Worm (Caenorhabditis elegans) whole organism, young adult: ENCODE results near the gene F43C11.4.

Source experiments
- B0261.1 ChIP-seq: sonication (generic microtip); optimal IDR thresholded peaks from 2 replicates; lab custom pipeline; 2016; ENCODE audit warnings: mild to moderate bottlenecking, missing genetic modification characterization, moderate library complexity, missing compliant biosample characterization
- F10E7.11 ChIP-seq: sonication (generic microtip); optimal IDR thresholded peaks from 2 replicates; lab custom pipeline; 2017; ENCODE audit warnings: mild to moderate bottlenecking, missing genetic modification characterization, moderate library complexity, missing compliant biosample characterization
- F22D6.2 ChIP-seq: sonication (generic microtip); optimal IDR thresholded peaks from 2 replicates; lab custom pipeline; 2016; ENCODE audit warnings: mild to moderate bottlenecking, missing genetic modification characterization, missing compliant biosample characterization
- F37B4.10 ChIP-seq: fragments of 200-800 bp; sonication (Bioruptor generic); IDR thresholded peaks from 2 replicates; pipeline ENCODE4 v1.3.6; 2022; ENCODE audit warnings: missing genetic modification characterization, missing compliant biosample characterization
- F39B2.1 ChIP-seq: fragments of 200-800 bp; sonication (Bioruptor generic); IDR thresholded peaks from 2 replicates; pipeline ENCODE4 v1.3.6; 2022; ENCODE audit warnings: missing genetic modification reagents, missing genetic modification characterization, missing compliant biosample characterization
- F52B5.7 ChIP-seq: sonication (generic microtip); optimal IDR thresholded peaks from 2 replicates; lab custom pipeline; 2016; ENCODE audit warnings: mild to moderate bottlenecking, missing genetic modification characterization, missing compliant biosample characterization
- T26A5.8 ChIP-seq: sonication (generic microtip); optimal IDR thresholded peaks from 2 replicates; lab custom pipeline; 2016; ENCODE audit warnings: missing genetic modification characterization, missing compliant biosample characterization
- atf-7 ChIP-seq: sonication (generic microtip); optimal IDR thresholded peaks from 2 replicates; lab custom pipeline; 2017; ENCODE audit warnings: mild to moderate bottlenecking, missing genetic modification characterization, missing compliant biosample characterization
- attf-6 ChIP-seq: fragments of 200-800 bp; sonication (Bioruptor generic); IDR thresholded peaks from 2 replicates; pipeline ENCODE4 v1.3.6; 2022; ENCODE audit warnings: missing genetic modification reagents, missing genetic modification characterization, missing compliant biosample characterization
- cebp-1 ChIP-seq, 2 experiments: fragments of 200-800 bp in 1 of 2; sonication (Bioruptor generic) in 1 of 2; sonication (generic microtip) in 1 of 2; IDR thresholded peaks in 1 of 2; optimal IDR thresholded peaks in 1 of 2; 2 replicates each; pipeline versions ENCODE4 v1.3.6 to Lab custom; 2017 to 2022; ENCODE audit warnings: missing compliant biosample characterization in 2 of 2, missing genetic modification characterization in 2 of 2, mild to moderate bottlenecking in 1 of 2, missing genetic modification reagents in 1 of 2, moderate library complexity in 1 of 2
- ceh-79 ChIP-seq: sonication (generic microtip); optimal IDR thresholded peaks from 2 replicates; lab custom pipeline; 2017; ENCODE audit warnings: mild to moderate bottlenecking, missing genetic modification characterization, missing compliant biosample characterization
- ceh-91 ChIP-seq: fragments of 200-800 bp; sonication (Bioruptor generic); IDR thresholded peaks from 2 replicates; pipeline ENCODE4 v1.3.6; 2022; ENCODE audit warnings: missing genetic modification reagents, missing genetic modification characterization, missing compliant biosample characterization
- die-1 ChIP-seq: sonication (generic microtip); optimal IDR thresholded peaks from 2 replicates; lab custom pipeline; 2016; ENCODE audit warnings: missing genotype, mild to moderate bottlenecking, missing genetic modification characterization, missing compliant biosample characterization
- egrh-3 ChIP-seq: fragments of 200-800 bp; sonication (Bioruptor generic); IDR thresholded peaks from 2 replicates; pipeline ENCODE4 v1.3.6; 2022; ENCODE audit warnings: missing genetic modification reagents, missing genetic modification characterization, missing compliant biosample characterization
- lin-35 ChIP-seq, 3 experiments: fragments of 150-350 bp in 2 of 3; sonication (generic microtip) in 1 of 3; optimal IDR thresholded peaks; 2 replicates each; lab custom pipeline; 2014 to 2018; ENCODE audit warnings: missing biosample characterization in 3 of 3, missing genetic modification characterization in 3 of 3, missing genetic modification reagents in 3 of 3
- madf-10 ChIP-seq: sonication (generic microtip); optimal IDR thresholded peaks from 2 replicates; lab custom pipeline; 2016; ENCODE audit warnings: mild to moderate bottlenecking, missing genetic modification characterization, missing compliant biosample characterization
- madf-3 ChIP-seq: fragments of 200-800 bp; sonication (Bioruptor generic); IDR thresholded peaks from 2 replicates; pipeline ENCODE4 v1.3.6; 2022; ENCODE audit warnings: missing genetic modification reagents, missing genetic modification characterization, missing compliant biosample characterization
- mcd-1 ChIP-seq: fragments of 200-800 bp; sonication (Bioruptor generic); IDR thresholded peaks from 2 replicates; pipeline ENCODE4 v1.3.6; 2022; ENCODE audit warnings: missing genetic modification reagents, missing genetic modification characterization, missing compliant biosample characterization
- mes-4 ChIP-seq: sonication (generic microtip); optimal IDR thresholded peaks from 2 replicates; lab custom pipeline; 2016; ENCODE audit warnings: missing genotype, missing genetic modification characterization, missing compliant biosample characterization
- mxl-1 ChIP-seq: sonication (generic microtip); optimal IDR thresholded peaks from 2 replicates; lab custom pipeline; 2016; ENCODE audit warnings: missing genetic modification characterization, missing compliant biosample characterization
- nfya-1 ChIP-seq: sonication (generic microtip); optimal IDR thresholded peaks from 2 replicates; lab custom pipeline; 2017; ENCODE audit warnings: antibody characterized with exemption, missing compliant biosample characterization, missing genetic modification characterization, borderline replicate concordance; ENCODE audit not compliant: insufficient read depth
- nhr-27 ChIP-seq: fragments of 200-800 bp; sonication (Bioruptor generic); optimal IDR thresholded peaks from 2 replicates; lab custom pipeline; 2018; ENCODE audit warnings: mild to moderate bottlenecking, missing genetic modification characterization, moderate library complexity, missing compliant biosample characterization
- nhr-90 ChIP-seq: sonication (generic microtip); optimal IDR thresholded peaks from 2 replicates; lab custom pipeline; 2016; ENCODE audit warnings: missing genotype, mild to moderate bottlenecking, missing genetic modification characterization, missing compliant biosample characterization
- pbrm-1 ChIP-seq: fragments of 200-800 bp; sonication (Bioruptor generic); IDR thresholded peaks from 2 replicates; pipeline ENCODE4 v1.3.6; 2022; ENCODE audit warnings: missing genetic modification reagents, missing genetic modification characterization, missing compliant biosample characterization
- rpc-1 ChIP-seq, 2 experiments: fragments of 150-350 bp in 1 of 2; sonication (generic microtip) in 1 of 2; optimal IDR thresholded peaks; 2 replicates each; lab custom pipeline; 2014 to 2018; ENCODE audit warnings: missing biosample characterization in 1 of 2, missing genetic modification characterization in 1 of 2, missing genetic modification reagents in 1 of 2, missing genotype in 1 of 2
- sea-2 ChIP-seq: fragments of 200-800 bp; sonication (Bioruptor generic); IDR thresholded peaks from 2 replicates; pipeline ENCODE4 v1.3.6; 2022; ENCODE audit warnings: missing genetic modification characterization, missing compliant biosample characterization
- snpc-1.3 ChIP-seq: sonication (generic microtip); optimal IDR thresholded peaks from 2 replicates; lab custom pipeline; 2017; ENCODE audit warnings: missing genetic modification characterization, mild to moderate bottlenecking, missing compliant biosample characterization, antibody characterized with exemption, moderate library complexity, missing genotype, missing genetic modification reagents; ENCODE audit not compliant: insufficient read depth
- snpc-3.4 ChIP-seq: sonication (generic microtip); optimal IDR thresholded peaks from 2 replicates; lab custom pipeline; 2017; ENCODE audit warnings: missing genetic modification characterization, mild to moderate bottlenecking, missing compliant biosample characterization, antibody characterized with exemption, moderate library complexity, missing genotype, missing genetic modification reagents
- sptf-2 ChIP-seq: fragments of 200-800 bp; sonication (Bioruptor generic); optimal IDR thresholded peaks from 2 replicates; lab custom pipeline; 2018; ENCODE audit warnings: mild to moderate bottlenecking, missing genetic modification characterization, missing compliant biosample characterization
- tbp1 ChIP-seq: fragments of 200-800 bp; sonication (Bioruptor generic); optimal IDR thresholded peaks from 2 replicates; lab custom pipeline; 2018; ENCODE audit warnings: mild to moderate bottlenecking, missing genetic modification characterization, missing compliant biosample characterization
- xnd-1 ChIP-seq: sonication (generic microtip); optimal IDR thresholded peaks from 2 replicates; lab custom pipeline; 2016; ENCODE audit warnings: missing genotype, missing genetic modification reagents, missing genetic modification characterization, missing compliant biosample characterization
- zfh-2 ChIP-seq: fragments of 200-800 bp; sonication (Bioruptor generic); conservative IDR thresholded peaks from 2 replicates; pipeline ENCODE4 v1.3.6; 2022; ENCODE audit warnings: missing genetic modification reagents, missing genetic modification characterization, missing compliant biosample characterization
- ztf-28 ChIP-seq: fragments of 200-800 bp; sonication (Bioruptor generic); IDR thresholded peaks from 2 replicates; pipeline ENCODE4 v1.3.6; 2022; ENCODE audit warnings: missing genetic modification reagents, missing genetic modification characterization, missing compliant biosample characterization

The F43C11.4 gene

ce11 chrII:2379673-2380072 lies 32.9 kb downstream of the F43C11.4 start:
- TF ChIP-seq egrh-3 (GFP tag; lab: Robert Waterston, UW) (peak; percentile 55; the same call in 1 of the 2 replicates), madf-10 (tag; lab: Kevin White, UChicago) (no peak)

- TF ChIP-seq mes-4 (tag; lab: Kevin White, UChicago) (no peak), F10E7.11 (tag; lab: Kevin White, UChicago) (no peak), B0261.1 (tag; lab: Kevin White, UChicago) (no peak), cebp-1 (GFP tag; IDR thresholded peaks at IDR 0.05; lab: Robert Waterston, UW) (no peak), cebp-1 (tag; optimal IDR thresholded peaks at IDR 0.05; lab: Kevin White, UChicago) (no peak), ztf-28 (GFP tag; lab: Robert Waterston, UW) (no peak), snpc-1.3 (tag; lab: Kevin White, UChicago) (no peak), nhr-90 (tag; lab: Kevin White, UChicago) (no peak), lin-35 (GFP tag; optimal IDR thresholded peaks at IDR 0.05; lab: Kevin White, UChicago) (no peak)
- TF ChIP-seq, all 124 proteins: peak for 0
These were observed 33.4 kb downstream of the F43C11.4 start, which contains the start of gene F16G10.7 for ce11 chrII:2380174-2380573. Gene F16G10.7 (minus strand): TSS chrII:2380274.

- TF ChIP-seq snpc-3.4 (tag; lab: Kevin White, UChicago) (no peak), die-1 (no peak), F22D6.2 (tag; lab: Kevin White, UChicago) (no peak), nhr-27 (no peak), madf-3 (GFP tag; lab: Robert Waterston, UW) (no peak), mxl-1 (tag; lab: Kevin White, UChicago) (no peak), T26A5.8 (tag; lab: Kevin White, UChicago) (no peak), sptf-2 (no peak), snpc-1.3 (tag; lab: Kevin White, UChicago) (no peak), F10E7.11 (tag; lab: Kevin White, UChicago) (no peak), tbp1 (GFP tag; lab: Kevin White, UChicago) (no peak)
These were observed 36.6 kb downstream of the F43C11.4 start, which contains the start of gene F16G10.8 for ce11 chrII:2383334-2383733. Gene F16G10.8 (minus strand): TSS chrII:2383434.

ce11 chrII:2385495-2385894 lies 38.7 kb downstream of the F43C11.4 start, which contains the start of gene F16G10.9:
Gene F16G10.9 (minus strand): TSS chrII:2385595.
- TF ChIP-seq pbrm-1 (GFP tag; lab: Robert Waterston, UW) (no peak), mcd-1 (no peak), attf-6 (no peak), zfh-2 (GFP tag; lab: Robert Waterston, UW) (no peak), madf-3 (GFP tag; lab: Robert Waterston, UW) (no peak), F52B5.7 (tag; lab: Kevin White, UChicago) (no peak), ceh-79 (no peak), nhr-90 (tag; lab: Kevin White, UChicago) (no peak), ceh-91 (no peak), F39B2.1 (GFP tag; lab: Robert Waterston, UW) (no peak), nfya-1 (tag; lab: Kevin White, UChicago) (no peak), atf-7 (tag; lab: Kevin White, UChicago) (no peak), sea-2 (no peak), xnd-1 (no peak), rpc-1 (optimal IDR thresholded peaks at IDR 0.05; lab: Kevin White, UChicago) (no peak), rpc-1 (tag; optimal IDR thresholded peaks at IDR 0.05; lab: Kevin White, UChicago) (no peak), F37B4.10 (GFP tag; lab: Robert Waterston, UW) (no peak)
